Worm (Caenorhabditis elegans): ENCODE data around the gene fbxb-21.

DNA sequence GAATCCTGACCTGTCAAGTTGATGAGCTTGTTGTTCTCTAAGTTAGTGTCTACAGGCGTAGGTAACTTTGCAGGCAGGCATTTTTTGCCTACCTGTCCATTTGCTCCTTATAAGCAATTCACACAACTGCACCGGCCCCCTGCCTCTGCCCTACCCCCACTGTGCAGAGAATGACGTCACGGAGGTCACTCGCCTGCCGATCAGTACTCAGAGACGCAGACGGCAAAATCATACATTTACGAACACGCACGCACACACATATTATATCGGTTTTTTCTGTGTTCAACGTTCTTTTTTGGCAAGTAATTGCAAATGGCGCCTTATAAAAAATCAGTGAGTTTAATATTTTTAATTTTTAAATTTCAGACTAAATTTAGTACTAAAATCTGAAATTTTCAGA lies 14.8 kb upstream of the fbxb-21 start, which contains the start of gene duxl-1:
- no peak for TF ChIP-seq flt-1 (GFP tag; IDR thresholded peaks at IDR 0.05)
- no peak for TF ChIP-seq ztf-23 (GFP tag; IDR thresholded peaks at IDR 0.05)
- TF ChIP-seq ztf-29 (GFP tag; IDR thresholded peaks at IDR 0.05) = no peak
- TF ChIP-seq ref-1 (GFP tag; conservative IDR thresholded peaks at IDR 0.05) = 0 out of 2 replicates have a peak, but pooled peaks have one; percentile 17
- no peak for TF ChIP-seq tab-1 (GFP tag; IDR thresholded peaks at IDR 0.05)
- no peak for TF ChIP-seq cog-1 (tag; optimal IDR thresholded peaks at IDR 0.05)
- no peak for TF ChIP-seq klf-2 (GFP tag; conservative IDR thresholded peaks at IDR 0.05)
